Worm (Caenorhabditis elegans): ENCODE data around the gene cutl-29.

Gene cutl-29

DNA sequence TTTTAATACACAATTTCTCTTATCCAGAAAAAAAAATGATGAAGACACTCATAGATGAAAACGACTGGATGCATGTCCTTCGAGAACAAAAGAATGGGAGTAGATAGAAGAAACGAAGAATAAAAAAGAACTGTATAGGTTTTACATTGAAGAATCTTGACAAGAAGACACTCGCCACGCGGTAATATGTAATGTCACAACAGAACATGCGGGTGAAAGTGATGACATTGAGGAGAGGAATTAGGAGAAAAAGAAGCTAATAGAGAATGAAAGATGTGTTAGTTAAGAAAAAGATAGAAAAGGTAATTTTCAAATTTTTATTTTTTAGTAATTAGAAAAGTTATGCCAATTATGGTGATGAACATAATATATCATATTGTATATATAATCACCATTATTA lies 15.4 kb downstream of the cutl-29 start:
- no peak for TF ChIP-seq nhr-28 (tag; optimal IDR thresholded peaks at IDR 0.05)
- peak; percentile 42 for TF ChIP-seq blmp-1 (tag; optimal IDR thresholded peaks at IDR 0.05)
- no peak for TF ChIP-seq M03D4.4 (tag; optimal IDR thresholded peaks at IDR 0.05)
- TF ChIP-seq sem-2 (GFP tag; optimal IDR thresholded peaks at IDR 0.05): no peak
- no peak for TF ChIP-seq snpc-4 (tag; optimal IDR thresholded peaks at IDR 0.05)

DNA sequence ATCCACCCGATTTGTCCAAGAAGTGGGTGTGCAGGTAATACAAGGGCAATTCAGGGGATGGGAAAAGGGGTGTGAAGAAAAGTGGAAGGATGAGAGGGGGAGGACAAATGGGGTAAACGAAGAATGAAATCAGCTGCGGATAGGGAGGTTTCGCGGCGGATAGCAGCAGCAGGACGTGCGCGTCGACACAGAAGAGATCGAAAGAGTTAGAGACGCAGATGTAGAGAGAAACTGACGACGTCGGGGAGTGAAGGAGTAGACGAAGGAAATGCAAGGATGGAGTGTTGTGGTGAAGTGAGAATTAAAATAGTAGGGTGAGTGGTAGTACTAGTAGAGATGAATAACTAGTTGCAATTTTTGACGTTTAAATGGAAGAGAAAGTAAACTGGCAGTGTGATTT lies 18.5 kb downstream of the cutl-29 start, which contains the start of gene M60.6:
M60.6 (minus strand) TSS at position 166 of the 400 bp plus-strand sequence.
- TF ChIP-seq unc-62 (GFP tag; optimal IDR thresholded peaks at IDR 0.05): no peak
- no peak for TF ChIP-seq nhr-237 (tag; optimal IDR thresholded peaks at IDR 0.05)
- no peak for TF ChIP-seq blmp-1 (tag; optimal IDR thresholded peaks at IDR 0.05)
- TF ChIP-seq bed-3 (GFP tag; optimal IDR thresholded peaks at IDR 0.05): no peak
- TF ChIP-seq ham-2 (GFP tag; optimal IDR thresholded peaks at IDR 0.05): peak; percentile 49
- no peak for TF ChIP-seq mls-2 (tag; optimal IDR thresholded peaks at IDR 0.05)
- TF ChIP-seq ceh-39 (tag; optimal IDR thresholded peaks at IDR 0.05): no peak
- no peak for TF ChIP-seq tbx-8 (GFP tag; optimal IDR thresholded peaks at IDR 0.05)
- no peak for TF ChIP-seq hlh-1 (tag; optimal IDR thresholded peaks at IDR 0.05)
- TF ChIP-seq nhr-76 (tag; optimal IDR thresholded peaks at IDR 0.05): no peak
- TF ChIP-seq ces-1 (GFP tag; optimal IDR thresholded peaks at IDR 0.05): peak; percentile 57

DNA sequence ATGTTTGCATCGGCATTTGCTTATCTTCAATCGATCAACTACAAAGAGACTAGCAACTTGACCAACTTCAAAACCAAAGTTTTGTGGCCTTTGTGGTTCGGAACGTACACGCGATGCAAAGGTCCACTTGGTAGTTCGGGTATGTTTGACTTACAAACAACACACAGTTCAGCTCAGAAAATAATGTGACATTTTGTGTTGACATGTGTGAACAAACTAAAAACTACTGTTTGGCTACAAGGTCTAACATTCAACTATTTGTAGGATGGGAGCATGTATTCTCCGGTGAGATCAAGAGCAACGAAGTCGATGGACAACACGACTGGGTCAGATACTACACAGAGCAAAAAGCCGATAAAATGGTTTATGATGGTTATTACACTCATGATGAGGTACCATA lies 23.7 kb downstream of the cutl-29 start:
- TF ChIP-seq ces-1 (GFP tag; optimal IDR thresholded peaks at IDR 0.05) (no peak), sem-2 (GFP tag; optimal IDR thresholded peaks at IDR 0.05) (no peak), ceh-83 (GFP tag; optimal IDR thresholded peaks at IDR 0.05) (no peak), elt-1 (tag; optimal IDR thresholded peaks at IDR 0.05; ENCODE audit: borderline replicate concordance, insufficient read depth) (no peak)

DNA sequence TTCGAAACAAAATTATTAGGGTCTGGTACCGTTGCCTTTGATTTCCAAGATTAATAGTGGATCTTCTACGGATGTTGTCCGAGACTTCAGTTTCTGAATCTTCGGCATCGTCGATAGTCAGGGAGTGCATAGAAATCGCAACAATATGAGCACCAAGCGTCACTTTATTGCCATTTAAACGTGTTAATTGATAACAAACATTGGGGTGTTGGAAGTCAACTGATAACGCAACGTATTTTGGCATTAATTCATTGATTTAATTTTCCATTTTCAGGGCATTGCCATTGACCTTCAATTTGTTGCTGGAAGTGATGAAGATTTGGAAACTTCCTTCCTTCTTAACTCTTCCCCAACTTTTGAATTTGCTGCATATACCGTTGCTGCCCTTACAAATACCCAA lies 24.7 kb downstream of the cutl-29 start, which contains the start of gene kqt-2:
kqt-2 (minus strand) TSS at position 244 of the 400 bp plus-strand sequence.
- no peak for TF ChIP-seq lin-32 (GFP tag; optimal IDR thresholded peaks at IDR 0.05)
- TF ChIP-seq unc-120 (tag; optimal IDR thresholded peaks at IDR 0.05; ENCODE audit: poor library complexity, severe bottlenecking): no peak
- TF ChIP-seq sem-2 (GFP tag; optimal IDR thresholded peaks at IDR 0.05): no peak
- no peak for TF ChIP-seq nhr-28 (tag; optimal IDR thresholded peaks at IDR 0.05)
- TF ChIP-seq hlh-1 (tag; optimal IDR thresholded peaks at IDR 0.05): no peak
- no peak for TF ChIP-seq M03D4.4 (tag; optimal IDR thresholded peaks at IDR 0.05)
- no peak for TF ChIP-seq unc-39 (tag; optimal IDR thresholded peaks at IDR 0.05)
- no peak for TF ChIP-seq elt-3 (tag; optimal IDR thresholded peaks at IDR 0.05)
- no peak for TF ChIP-seq cnd-1 (tag; optimal IDR thresholded peaks at IDR 0.05)
- no peak for TF ChIP-seq unc-62 (GFP tag; optimal IDR thresholded peaks at IDR 0.05)

DNA sequence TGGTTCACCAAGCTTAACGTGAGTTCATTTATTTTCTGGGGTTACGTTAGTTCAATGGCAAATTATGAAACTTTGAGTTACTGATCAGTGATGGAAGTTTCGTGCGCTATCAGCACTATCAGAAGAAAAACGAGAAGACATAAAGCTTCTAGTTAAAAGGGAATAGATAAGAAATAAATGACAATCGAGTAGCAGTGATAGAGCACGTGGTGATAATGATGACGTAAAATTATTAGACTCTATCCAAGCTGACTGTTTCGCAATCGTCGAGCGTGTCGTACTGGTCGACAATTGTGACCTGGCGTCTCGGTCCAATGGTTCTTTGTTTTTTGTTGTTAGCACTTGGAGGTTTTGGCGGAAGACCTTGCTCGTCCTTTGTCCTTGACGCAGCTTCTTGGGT lies 27.7 kb downstream of the cutl-29 start:
- TF ChIP-seq mls-2 (tag; optimal IDR thresholded peaks at IDR 0.05) (no peak), mab-5 (tag; optimal IDR thresholded peaks at IDR 0.05) (no peak), drap-1 (GFP tag; optimal IDR thresholded peaks at IDR 0.05) (no peak), snpc-4 (tag; optimal IDR thresholded peaks at IDR 0.05) (no peak), zip-8 (tag; optimal IDR thresholded peaks at IDR 0.05) (no peak), blmp-1 (tag; optimal IDR thresholded peaks at IDR 0.05) (no peak), unc-39 (tag; optimal IDR thresholded peaks at IDR 0.05) (no peak), mep-1 (tag; optimal IDR thresholded peaks at IDR 0.05) (no peak), nhr-2 (tag; optimal IDR thresholded peaks at IDR 0.05) (no peak)

DNA sequence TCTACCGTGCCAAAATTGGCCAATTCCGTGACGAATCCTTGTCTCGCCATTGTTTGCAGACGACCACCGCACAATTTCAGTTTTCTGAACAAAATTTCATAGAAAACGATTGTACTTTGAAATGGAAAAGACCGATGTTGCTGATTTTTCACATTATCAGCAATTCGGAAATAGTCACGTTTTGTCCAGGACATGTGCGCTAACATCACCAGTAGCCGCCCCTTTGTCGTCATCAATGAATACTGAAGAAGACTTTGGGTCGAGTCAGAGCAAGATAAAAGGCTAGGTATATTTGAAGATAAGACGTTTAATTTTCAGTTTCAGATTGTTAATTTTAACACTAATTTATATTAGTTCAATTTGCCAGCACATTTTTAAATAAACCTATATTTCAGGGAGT lies 28.9 kb downstream of the cutl-29 start, which contains the start of gene endu-2:
endu-2 (plus strand) TSS at position 396 of the 400 bp plus-strand sequence.
- TF ChIP-seq drap-1 (GFP tag; optimal IDR thresholded peaks at IDR 0.05) (no peak), elt-1 (tag; optimal IDR thresholded peaks at IDR 0.05; ENCODE audit: borderline replicate concordance, insufficient read depth) (no peak), lsy-2 (tag; optimal IDR thresholded peaks at IDR 0.05) (no peak), unc-120 (tag; optimal IDR thresholded peaks at IDR 0.05; ENCODE audit: poor library complexity, severe bottlenecking) (no peak), ceh-43 (GFP tag; optimal IDR thresholded peaks at IDR 0.05) (no peak), bed-3 (GFP tag; optimal IDR thresholded peaks at IDR 0.05) (no peak), zip-8 (tag; optimal IDR thresholded peaks at IDR 0.05) (no peak), lin-32 (GFP tag; optimal IDR thresholded peaks at IDR 0.05) (no peak)

Data from whole organism, mixed stage, embryonic.